Fruit fly (Drosophila melanogaster): ENCODE data around the gene CG42637.

Gene CG42637

DNA sequence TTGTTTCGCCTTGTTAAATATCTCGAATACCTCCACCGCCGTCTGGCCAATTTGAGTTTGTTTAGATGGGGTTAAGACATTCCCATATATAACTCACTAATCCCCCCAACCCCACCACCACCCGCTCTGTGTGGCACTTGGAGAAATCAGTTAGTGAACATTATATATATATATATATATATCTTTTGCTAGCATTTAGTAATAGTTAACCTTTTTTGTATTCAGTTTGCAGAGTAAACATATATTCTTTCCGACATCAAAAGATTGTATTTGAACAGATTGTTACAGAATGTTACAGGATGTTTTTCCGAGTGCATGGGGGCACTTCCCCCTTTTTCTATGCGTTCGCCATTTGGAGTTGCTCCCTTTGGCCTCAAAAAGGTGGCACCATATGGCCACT lies 122.9 kb downstream of the CG42637 start (continued):
- TF ChIP-seq ewg (GFP tag; optimal IDR thresholded peaks at IDR 0.05), result no peak
- no peak for TF ChIP-seq CG16813 (GFP tag; IDR thresholded peaks at IDR 0.05; ENCODE audit: partially characterized antibody)
- TF ChIP-seq unc-4 (GFP tag; IDR thresholded peaks at IDR 0.05; ENCODE audit: partially characterized antibody), result no peak
- no peak for TF ChIP-seq trh (GFP tag; optimal IDR thresholded peaks at IDR 0.05)
- TF ChIP-seq CG17328 (GFP tag; IDR thresholded peaks at IDR 0.05), result peak; percentile 39; the same call in 1 of the 2 replicates
- TF ChIP-seq Gsc (GFP tag; IDR thresholded peaks at IDR 0.05), result no peak
- peak in 1 of 3 experiments; percentile 39 for TF ChIP-seq lola (GFP tag; optimal IDR thresholded peaks at IDR 0.05)
- TF ChIP-seq sc (optimal IDR thresholded peaks at IDR 0.05), result no peak
- TF ChIP-seq sc (GFP tag; optimal IDR thresholded peaks at IDR 0.05), result peak; percentile 34
- no peak for TF ChIP-seq lov (optimal IDR thresholded peaks at IDR 0.05)
- TF ChIP-seq lov (GFP tag; IDR thresholded peaks at IDR 0.05), result no peak
- TF ChIP-seq CG10147 (GFP tag; optimal IDR thresholded peaks at IDR 0.05), result no peak
- no peak for TF ChIP-seq scrt (GFP tag; optimal IDR thresholded peaks at IDR 0.05)
- TF ChIP-seq CG12104 (GFP tag; optimal IDR thresholded peaks at IDR 0.05), result no peak
- peak; percentile 41 for TF ChIP-seq CG10979 (tag; optimal IDR thresholded peaks at IDR 0.05)
- peak; percentile 41 for TF ChIP-seq CoRest (tag; optimal IDR thresholded peaks at IDR 0.05)
- no peak for TF ChIP-seq dpn (GFP tag; optimal IDR thresholded peaks at IDR 0.05)
- TF ChIP-seq CG7786 (GFP tag; optimal IDR thresholded peaks at IDR 0.05), result no peak
- TF ChIP-seq CG7839 (tag; optimal IDR thresholded peaks at IDR 0.05), result peak; percentile 52
- TF ChIP-seq ems (GFP tag; optimal IDR thresholded peaks at IDR 0.05), result no peak
- TF ChIP-seq so (GFP tag; IDR thresholded peaks at IDR 0.05), result no peak
- no peak for TF ChIP-seq HLH4C (GFP tag; IDR thresholded peaks at IDR 0.05; ENCODE audit: partially characterized antibody)
- TF ChIP-seq Bteb2 (GFP tag; optimal IDR thresholded peaks at IDR 0.05), result no peak
- no peak for TF ChIP-seq Hmr (GFP tag; optimal IDR thresholded peaks at IDR 0.05)
- peak; percentile 10 for TF ChIP-seq PHDP (tag; optimal IDR thresholded peaks at IDR 0.05)
- peak; percentile 66 for TF ChIP-seq sens (GFP tag)
- peak; percentile 38 for TF ChIP-seq CG14710 (tag; optimal IDR thresholded peaks at IDR 0.05)
- 0 out of 3 replicates have a peak, but pooled peaks have one; percentile 21 for TF ChIP-seq dysf (GFP tag; IDR thresholded peaks at IDR 0.05)
- peak; percentile 32; the same call in 2 of the 3 replicates for TF ChIP-seq croc (GFP tag; conservative IDR thresholded peaks at IDR 0.05)
- peak; percentile 38; the same call in 1 of the 3 replicates for TF ChIP-seq tgo (GFP tag; IDR thresholded peaks at IDR 0.05)
- TF ChIP-seq gem (tag; optimal IDR thresholded peaks at IDR 0.05), result peak; percentile 67
- no peak for TF ChIP-seq schlank (tag; optimal IDR thresholded peaks at IDR 0.05)
- peak; percentile 48; the same call in 1 of the 2 replicates for TF ChIP-seq ranshi (GFP tag; IDR thresholded peaks at IDR 0.05)
- TF ChIP-seq CG18764 (GFP tag; optimal IDR thresholded peaks at IDR 0.05), result no peak
- TF ChIP-seq CG2129 (GFP tag; IDR thresholded peaks at IDR 0.05; ENCODE audit: partially characterized antibody), result no peak
- TF ChIP-seq CG13775 (GFP tag; optimal IDR thresholded peaks at IDR 0.05), result no peak
- no peak for TF ChIP-seq bbx (GFP tag; IDR thresholded peaks at IDR 0.05; ENCODE audit: partially characterized antibody)
- peak; percentile 18; the same call in 1 of the 2 replicates for TF ChIP-seq crol (GFP tag; IDR thresholded peaks at IDR 0.05)
- TF ChIP-seq tap (tag; optimal IDR thresholded peaks at IDR 0.05), result peak; percentile 13
- TF ChIP-seq CG15269 (tag; optimal IDR thresholded peaks at IDR 0.05), result no peak
- TF ChIP-seq Ptx1 (GFP tag; IDR thresholded peaks at IDR 0.05), result peak; percentile 58
- TF ChIP-seq CG14050 (GFP tag; IDR thresholded peaks at IDR 0.05), result peak; percentile 42; the same call in 2 of the 3 replicates
- peak; percentile 50; the same call in 1 of the 2 replicates for TF ChIP-seq CG5953 (GFP tag; IDR thresholded peaks at IDR 0.05)
